Worm (Caenorhabditis elegans) whole organism, L2 larva: Measurements from ENCODE around the gene C01G10.1.

Source experiments
- R02D3.7 ChIP-seq: fragments of 150-350 bp; optimal IDR thresholded peaks from 2 replicates; lab custom pipeline; 2014; ENCODE audit warnings: missing biosample characterization, missing genetic modification characterization
- ZK546.5 ChIP-seq: sonication (generic microtip); optimal IDR thresholded peaks from 2 replicates; lab custom pipeline; 2017; ENCODE audit warnings: missing biosample characterization, missing genetic modification characterization
- ama-1 ChIP-seq: fragments of 150-350 bp; optimal IDR thresholded peaks from 2 replicates; lab custom pipeline; 2018; ENCODE audit warnings: inconsistent platforms
- lin-39 ChIP-seq: fragments of 150-350 bp; optimal IDR thresholded peaks from 2 replicates; lab custom pipeline; 2014; ENCODE audit warnings: missing biosample characterization, missing genetic modification reagents, missing genetic modification characterization
- nhr-11 ChIP-seq: fragments of 150-350 bp; optimal IDR thresholded peaks from 2 replicates; lab custom pipeline; 2014; ENCODE audit warnings: missing biosample characterization, missing genetic modification characterization
- nhr-12 ChIP-seq: fragments of 150-350 bp; optimal IDR thresholded peaks from 2 replicates; lab custom pipeline; 2014; ENCODE audit warnings: missing biosample characterization, missing genetic modification characterization
- sma-9 ChIP-seq, 2 experiments: fragments of 150-350 bp in 1 of 2; sonication (generic microtip) in 1 of 2; optimal IDR thresholded peaks; 2 replicates each; lab custom pipeline; 2014 to 2016; ENCODE audit warnings: missing genetic modification characterization in 2 of 2, mild to moderate bottlenecking in 1 of 2, missing biosample characterization in 1 of 2, missing compliant biosample characterization in 1 of 2, missing genetic modification reagents in 1 of 2, moderate library complexity in 1 of 2

- TF ChIP-seq nhr-12 (tag; lab: Kevin White, UChicago): no peak
- TF ChIP-seq sma-9 (GFP tag; optimal IDR thresholded peaks at IDR 0.05; lab: Kevin White, UChicago): no peak
- no peak for TF ChIP-seq sma-9 (tag; optimal IDR thresholded peaks at IDR 0.05; lab: Kevin White, UChicago)
- TF ChIP-seq R02D3.7 (tag; lab: Kevin White, UChicago): no peak
- no peak for TF ChIP-seq ama-1 (lab: Kevin White, UChicago)
- TF ChIP-seq ZK546.5: no peak
- TF ChIP-seq lin-39 (tag; lab: Kevin White, UChicago): no peak
- no peak for TF ChIP-seq nhr-11 (tag; lab: Kevin White, UChicago)
Observed at ce11 chrV:15090457-15090856, 9.1 kb upstream of the C01G10.1 start, which contains the start of gene C01G10.17.
